Worm (Caenorhabditis elegans) whole organism, L1 larva: ENCODE data around the gene ZK1290.13.

Experiments
- C16A3.4 ChIP-seq: fragments of 150-350 bp; optimal IDR thresholded peaks from 2 replicates; lab custom pipeline; 2014; ENCODE audit warnings: missing biosample characterization, missing genetic modification characterization
- C34B4.2 ChIP-seq: sonication (generic microtip); optimal IDR thresholded peaks from 2 replicates; lab custom pipeline; 2017; ENCODE audit warnings: mild to moderate bottlenecking, missing genetic modification characterization, missing compliant biosample characterization
- F16B12.6 ChIP-seq: fragments of 150-350 bp; optimal IDR thresholded peaks from 2 replicates; lab custom pipeline; 2014; ENCODE audit warnings: missing biosample characterization, missing genetic modification characterization
- ama-1 ChIP-seq: fragments of 150-350 bp; optimal IDR thresholded peaks from 2 replicates; lab custom pipeline; 2014
- blmp-1 ChIP-seq: fragments of 150-350 bp; optimal IDR thresholded peaks from 2 replicates; lab custom pipeline; 2014; ENCODE audit warnings: missing biosample characterization, missing genetic modification characterization
- ceh-8 ChIP-seq: fragments of 200-800 bp; sonication (Bioruptor generic); optimal IDR thresholded peaks from 2 replicates; lab custom pipeline; 2018; ENCODE audit warnings: mild to moderate bottlenecking, missing genetic modification characterization, moderate library complexity, missing compliant biosample characterization
- dpl-1 ChIP-seq, 3 experiments: fragments of 150-350 bp in 2 of 3; sonication (generic microtip) in 1 of 3; optimal IDR thresholded peaks; 2 replicates each; lab custom pipeline; 2014 to 2017; ENCODE audit warnings: missing biosample characterization in 3 of 3, missing genetic modification characterization in 3 of 3, missing genetic modification reagents in 3 of 3
- dsc-1 ChIP-seq: sonication (generic microtip); optimal IDR thresholded peaks from 2 replicates; lab custom pipeline; 2016; ENCODE audit warnings: mild to moderate bottlenecking, missing genetic modification characterization, missing compliant biosample characterization
- efl-1 ChIP-seq, 4 experiments: fragments of 150-350 bp; optimal IDR thresholded peaks in 3 of 4; peaks in 1 of 4; 1 replicate in 1 of 4; 2 replicates in 3 of 4; lab custom pipeline; 2014; ENCODE audit warnings: missing biosample characterization in 2 of 4, missing genetic modification characterization in 2 of 4, missing genetic modification reagents in 2 of 4
- egl-13 ChIP-seq: sonication (generic microtip); optimal IDR thresholded peaks from 2 replicates; lab custom pipeline; 2016; ENCODE audit warnings: missing genotype, missing genetic modification reagents, missing genetic modification characterization, missing compliant biosample characterization
- egl-27 ChIP-seq, 2 experiments: fragments of 150-350 bp in 1 of 2; sonication (generic microtip); optimal IDR thresholded peaks; 3 replicates each; lab custom pipeline; 2017 to 2018; ENCODE audit warnings: missing biosample characterization in 2 of 2, missing genetic modification characterization in 2 of 2, missing genetic modification reagents in 2 of 2
- elt-2 ChIP-seq: sonication (generic microtip); optimal IDR thresholded peaks from 2 replicates; lab custom pipeline; 2016; ENCODE audit warnings: missing genetic modification characterization, mild to moderate bottlenecking, inconsistent platforms, missing compliant biosample characterization, missing genetic modification reagents
- elt-3 ChIP-seq, 6 experiments: fragments of 150-350 bp in 1 of 6; sonication (generic microtip); optimal IDR thresholded peaks; 2 replicates each; lab custom pipeline; 2017 to 2018; ENCODE audit warnings: missing biosample characterization in 6 of 6, missing genetic modification characterization in 6 of 6, inconsistent platforms in 1 of 6
- ets-5 ChIP-seq: fragments of 200-800 bp; sonication (Bioruptor generic); IDR thresholded peaks from 2 replicates; pipeline ENCODE4 v1.3.6; 2022; ENCODE audit warnings: missing genetic modification characterization, missing compliant biosample characterization
- fkh-10 ChIP-seq: sonication (generic microtip); optimal IDR thresholded peaks from 2 replicates; lab custom pipeline; 2017; ENCODE audit warnings: missing biosample characterization, missing genetic modification reagents, missing genetic modification characterization
- fkh-8 ChIP-seq: sonication (generic microtip); optimal IDR thresholded peaks from 2 replicates; lab custom pipeline; 2016; ENCODE audit warnings: mild to moderate bottlenecking, missing genetic modification characterization, missing compliant biosample characterization
- grh-1 ChIP-seq: fragments of 200-800 bp; sonication (Bioruptor generic); IDR thresholded peaks from 2 replicates; pipeline ENCODE4 v1.3.6; 2022; ENCODE audit warnings: missing genetic modification reagents, missing genetic modification characterization, missing compliant biosample characterization
- hpl-2 ChIP-seq: fragments of 150-350 bp; optimal IDR thresholded peaks from 2 replicates; lab custom pipeline; 2014; ENCODE audit warnings: missing biosample characterization, missing genetic modification reagents, missing genetic modification characterization
- isw-1 ChIP-seq: fragments of 200-800 bp; sonication (Bioruptor generic); IDR thresholded peaks from 2 replicates; pipeline ENCODE4 v1.3.6; 2022; ENCODE audit warnings: missing genetic modification characterization, missing compliant biosample characterization
- jun-1 ChIP-seq: fragments of 150-350 bp; optimal IDR thresholded peaks from 2 replicates; lab custom pipeline; 2014; ENCODE audit warnings: missing biosample characterization, missing genetic modification reagents, missing genetic modification characterization
- lin-13 ChIP-seq: fragments of 150-350 bp; optimal IDR thresholded peaks from 2 replicates; lab custom pipeline; 2014; ENCODE audit warnings: missing biosample characterization, missing genetic modification reagents, missing genetic modification characterization
- lin-14 ChIP-seq: fragments of 200-800 bp; sonication (Bioruptor generic); optimal IDR thresholded peaks from 2 replicates; lab custom pipeline; 2018; ENCODE audit warnings: mild to moderate bottlenecking, missing genetic modification characterization, moderate library complexity, missing compliant biosample characterization
- lin-35 ChIP-seq, 2 experiments: fragments of 150-350 bp; optimal IDR thresholded peaks; 2 replicates each; lab custom pipeline; 2014; ENCODE audit warnings: missing biosample characterization in 2 of 2, missing genetic modification characterization in 2 of 2, missing genetic modification reagents in 2 of 2
- lin-39 ChIP-seq: fragments of 150-350 bp; optimal IDR thresholded peaks from 2 replicates; lab custom pipeline; 2014; ENCODE audit warnings: missing biosample characterization, missing genetic modification reagents, missing genetic modification characterization
- lir-3 ChIP-seq: sonication (generic microtip); optimal IDR thresholded peaks from 2 replicates; lab custom pipeline; 2016; ENCODE audit warnings: mild to moderate bottlenecking, missing genetic modification characterization, moderate library complexity, missing compliant biosample characterization; ENCODE audit not compliant: poor library complexity
- lsy-2 ChIP-seq, 2 experiments: fragments of 150-350 bp; optimal IDR thresholded peaks; 2 replicates each; lab custom pipeline; 2014; ENCODE audit warnings: missing biosample characterization in 2 of 2, missing genetic modification characterization in 2 of 2
- mab-9 ChIP-seq: fragments of 200-800 bp; sonication (Bioruptor generic); IDR thresholded peaks from 2 replicates; pipeline ENCODE4 v1.3.6; 2022; ENCODE audit warnings: missing genetic modification reagents, missing genetic modification characterization, missing compliant biosample characterization
- mdl-1 ChIP-seq, 2 experiments: fragments of 150-350 bp; optimal IDR thresholded peaks; 2 replicates each; lab custom pipeline; 2014 to 2017; ENCODE audit warnings: missing biosample characterization in 2 of 2, missing genetic modification characterization in 2 of 2, inconsistent platforms in 1 of 2
- mep-1 ChIP-seq: fragments of 150-350 bp; optimal IDR thresholded peaks from 2 replicates; lab custom pipeline; 2014; ENCODE audit warnings: missing biosample characterization, missing genetic modification characterization
- nhr-11 ChIP-seq: fragments of 150-350 bp; optimal IDR thresholded peaks from 2 replicates; lab custom pipeline; 2014; ENCODE audit warnings: missing biosample characterization, missing genetic modification characterization
- nhr-19 ChIP-seq: fragments of 200-800 bp; sonication (Bioruptor generic); conservative IDR thresholded peaks from 2 replicates; pipeline ENCODE4 v1.3.6; 2022; ENCODE audit warnings: missing genetic modification characterization, missing compliant biosample characterization
- nhr-20 ChIP-seq: sonication (generic microtip); optimal IDR thresholded peaks from 2 replicates; lab custom pipeline; 2016; ENCODE audit warnings: mild to moderate bottlenecking, missing genetic modification characterization, missing compliant biosample characterization
- nhr-237 ChIP-seq: fragments of 150-350 bp; optimal IDR thresholded peaks from 2 replicates; lab custom pipeline; 2014; ENCODE audit warnings: missing biosample characterization, missing genetic modification characterization
- nhr-71 ChIP-seq: sonication (generic microtip); optimal IDR thresholded peaks from 2 replicates; lab custom pipeline; 2016; ENCODE audit warnings: mild to moderate bottlenecking, missing genetic modification characterization, moderate library complexity, missing compliant biosample characterization
- nhr-76 ChIP-seq: sonication (generic microtip); optimal IDR thresholded peaks from 2 replicates; lab custom pipeline; 2017; ENCODE audit warnings: missing biosample characterization, missing genetic modification characterization
- nhr-85 ChIP-seq: sonication (generic microtip); peaks from one replicate; lab custom pipeline; 2016; ENCODE audit warnings: missing genetic modification characterization, inconsistent platforms, missing compliant biosample characterization
- nhr-90 ChIP-seq: sonication (generic microtip); optimal IDR thresholded peaks from 2 replicates; lab custom pipeline; 2016; ENCODE audit warnings: mild to moderate bottlenecking, missing genetic modification characterization, missing compliant biosample characterization; ENCODE audit not compliant: poor library complexity
- pax-3 ChIP-seq: fragments of 200-800 bp; sonication (Bioruptor generic); optimal IDR thresholded peaks from 2 replicates; lab custom pipeline; 2018; ENCODE audit warnings: mild to moderate bottlenecking, missing genetic modification characterization, moderate library complexity, missing compliant biosample characterization
- rnt-1 ChIP-seq: sonication (generic microtip); optimal IDR thresholded peaks from 2 replicates; lab custom pipeline; 2016; ENCODE audit warnings: mild to moderate bottlenecking, missing genetic modification characterization, moderate library complexity, missing compliant biosample characterization
- skn-1 ChIP-seq: fragments of 150-350 bp; optimal IDR thresholded peaks from 2 replicates; lab custom pipeline; 2014; ENCODE audit warnings: missing biosample characterization, missing genetic modification characterization
- snu-23 ChIP-seq: sonication (generic microtip); optimal IDR thresholded peaks from 2 replicates; lab custom pipeline; 2016; ENCODE audit warnings: missing genetic modification characterization, missing compliant biosample characterization
- sox-4 ChIP-seq: sonication (generic microtip); optimal IDR thresholded peaks from 2 replicates; lab custom pipeline; 2016; ENCODE audit warnings: missing genetic modification characterization, missing compliant biosample characterization
- swsn-7 ChIP-seq: sonication (generic microtip); optimal IDR thresholded peaks from 2 replicates; lab custom pipeline; 2016; ENCODE audit warnings: missing genetic modification characterization, missing compliant biosample characterization
- tbx-2 ChIP-seq: sonication (generic microtip); optimal IDR thresholded peaks from 2 replicates; lab custom pipeline; 2016; ENCODE audit warnings: missing genetic modification characterization, missing compliant biosample characterization
- tlp-1 ChIP-seq: fragments of 150-350 bp; optimal IDR thresholded peaks from 2 replicates; lab custom pipeline; 2014; ENCODE audit warnings: missing biosample characterization, missing genetic modification characterization
- unc-130 ChIP-seq: fragments of 150-350 bp; optimal IDR thresholded peaks from 2 replicates; lab custom pipeline; 2017; ENCODE audit warnings: missing biosample characterization, missing genetic modification characterization, inconsistent platforms
- unc-86 ChIP-seq: sonication (generic microtip); optimal IDR thresholded peaks from 2 replicates; lab custom pipeline; 2016; ENCODE audit warnings: missing genetic modification characterization, missing compliant biosample characterization
- unc-98 ChIP-seq: fragments of 200-800 bp; sonication (Bioruptor generic); IDR thresholded peaks from 2 replicates; pipeline ENCODE4 v1.3.6; 2022; ENCODE audit warnings: missing genetic modification characterization, missing compliant biosample characterization
- xbp-1 ChIP-seq: sonication (generic microtip); optimal IDR thresholded peaks from 2 replicates; lab custom pipeline; 2016; ENCODE audit warnings: missing genetic modification characterization, missing compliant biosample characterization
- zip-4 ChIP-seq: fragments of 200-800 bp; sonication (Bioruptor generic); optimal IDR thresholded peaks from 2 replicates; lab custom pipeline; 2018; ENCODE audit warnings: mild to moderate bottlenecking, missing genetic modification characterization, moderate library complexity, missing compliant biosample characterization
- ztf-4 ChIP-seq: fragments of 150-350 bp; optimal IDR thresholded peaks from 2 replicates; lab custom pipeline; 2014; ENCODE audit warnings: missing biosample characterization, missing genetic modification characterization

The ZK1290.13 gene

DNA sequence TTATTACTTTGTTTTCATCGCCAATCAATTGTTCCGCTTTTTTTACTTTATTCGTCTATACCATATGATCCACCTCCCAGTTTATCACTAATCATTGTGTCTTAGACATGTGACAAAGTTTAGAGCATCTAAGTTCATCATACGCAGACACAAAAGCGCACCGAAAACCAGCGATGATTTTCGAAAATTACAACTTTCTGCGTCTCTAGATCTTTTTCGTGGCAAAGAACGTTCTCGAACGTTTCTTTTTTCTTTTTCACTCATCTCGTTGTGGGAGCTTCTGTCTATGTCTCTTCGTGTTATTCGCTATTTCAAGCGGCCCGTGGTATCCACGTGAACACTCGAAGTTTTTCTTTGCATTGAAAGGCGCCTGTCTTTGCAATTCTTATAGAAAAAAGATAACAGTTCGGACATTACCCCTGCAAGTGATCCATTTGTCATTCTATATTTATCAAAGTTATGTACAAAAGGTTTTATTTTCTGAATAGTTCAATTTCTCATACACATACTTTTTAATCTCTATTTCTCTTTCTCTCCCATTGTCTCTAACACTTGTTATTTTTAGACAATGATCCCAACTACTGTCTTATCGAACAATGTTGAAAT, 5.6 kb upstream of the ZK1290.13 start, which contains the start of gene ZK1290.5:
Gene ZK1290.5, plus strand, starts transcription at position 566 of the 606 bp plus-strand sequence.
- TF ChIP-seq C16A3.4 (tag; lab: Kevin White, UChicago) (peak; percentile 61), unc-130 (tag; lab: Kevin White, UChicago) (peak; percentile 82), lin-13 (GFP tag; lab: Kevin White, UChicago) (peak; percentile 54), ama-1 (no peak), tbx-2 (tag; lab: Kevin White, UChicago) (peak; percentile 92), ets-5 (GFP tag; lab: Robert Waterston, UW) (no peak), zip-4 (GFP tag; lab: Kevin White, UChicago) (peak; percentile 16), fkh-10 (GFP tag; lab: Kevin White, UChicago) (peak; percentile 9), rnt-1 (tag; lab: Kevin White, UChicago) (peak; percentile 75), nhr-20 (tag; lab: Kevin White, UChicago) (peak; percentile 97), lir-3 (peak; percentile 60), tlp-1 (tag; lab: Kevin White, UChicago) (no peak), F16B12.6 (tag; lab: Kevin White, UChicago) (no peak), nhr-85 (peak; percentile 98), elt-3 (tag; optimal IDR thresholded peaks at IDR 0.05; lab: Kevin White, UChicago) (peak in 4 of 6 experiments; percentile 9 to 89 (median 72)), xbp-1 (peak; percentile 76), nhr-71 (tag; lab: Kevin White, UChicago) (peak; percentile 98), nhr-90 (tag; lab: Kevin White, UChicago) (peak; percentile 89), unc-98 (GFP tag; lab: Robert Waterston, UW) (peak; percentile 47; the same call in 1 of the 2 replicates), egl-27 (tag; optimal IDR thresholded peaks at IDR 0.05; lab: Kevin White, UChicago) (no peak), elt-2 (tag; lab: Kevin White, UChicago) (peak; percentile 89), lsy-2 (tag; optimal IDR thresholded peaks at IDR 0.05; lab: Kevin White, UChicago) (peak; percentile 80 to 83), C34B4.2 (tag; lab: Kevin White, UChicago) (no peak), hpl-2 (GFP tag; lab: Kevin White, UChicago) (peak; percentile 81), lin-14 (GFP tag; lab: Kevin White, UChicago) (peak; percentile 97), unc-86 (tag; lab: Kevin White, UChicago) (no peak), sox-4 (tag; lab: Kevin White, UChicago) (no peak), dpl-1 (GFP tag; optimal IDR thresholded peaks at IDR 0.05; lab: Kevin White, UChicago) (peak; percentile 60 to 66 (median 62)), nhr-19 (GFP tag; lab: Robert Waterston, UW) (peak; percentile 92), nhr-76 (tag; lab: Kevin White, UChicago) (no peak), ztf-4 (tag; lab: Kevin White, UChicago) (peak; percentile 77), mab-9 (GFP tag; lab: Robert Waterston, UW) (peak; percentile 15; the same call in 1 of the 2 replicates), snu-23 (GFP tag; lab: Kevin White, UChicago) (peak; percentile 92), jun-1 (peak; percentile 62), mdl-1 (tag; optimal IDR thresholded peaks at IDR 0.05; lab: Kevin White, UChicago) (peak in 1 of 2 experiments; percentile 95), skn-1 (tag; lab: Kevin White, UChicago) (peak; percentile 83), nhr-237 (tag; lab: Kevin White, UChicago) (peak; percentile 30), lin-39 (tag; lab: Kevin White, UChicago) (peak; percentile 60), egl-13 (no peak), efl-1 (optimal IDR thresholded peaks at IDR 0.05; lab: Kevin White, UChicago) (peak; percentile 71 to 76), efl-1 (GFP tag; optimal IDR thresholded peaks at IDR 0.05 in 1 of 2; lab: Kevin White, UChicago) (peak; percentile 46 to 94), grh-1 (GFP tag; lab: Robert Waterston, UW) (peak; percentile 77), lin-35 (GFP tag; optimal IDR thresholded peaks at IDR 0.05; lab: Kevin White, UChicago) (peak; percentile 62 to 79), fkh-8 (tag; lab: Kevin White, UChicago) (peak; percentile 87), blmp-1 (peak; percentile 84), pax-3 (tag; lab: Kevin White, UChicago) (peak; percentile 58), isw-1 (GFP tag; lab: Robert Waterston, UW) (peak; percentile 20; the same call in 1 of the 2 replicates), nhr-11 (tag; lab: Kevin White, UChicago) (peak; percentile 39), swsn-7 (peak; percentile 85), dsc-1 (tag; lab: Kevin White, UChicago) (peak; percentile 75), mep-1 (tag; lab: Kevin White, UChicago) (peak; percentile 87), ceh-8 (GFP tag; lab: Kevin White, UChicago) (peak; percentile 7)
